1 worm cellular context compared by ENCODE assay signal in genomic region chrII:5708154-5708553, ce11.
TF ChIP-seq lines count a peak whose summit lies in the region.

No protein-coding gene starts in this region.

TF ChIP-seq in whole organism, L2 larva, 48 proteins besides CTCF, POLR2A, EP300 and RAD21 (continued from another document):
- TF ChIP-seq lin-13 (GFP tag; optimal IDR thresholded peaks at IDR 0.05; lab: Kevin White, UChicago) (no peak), aly-2 (tag; optimal IDR thresholded peaks at IDR 0.05; lab: Kevin White, UChicago) (no peak), skn-1 (tag; optimal IDR thresholded peaks at IDR 0.05; lab: Kevin White, UChicago) (no peak), gmeb-1 (tag; optimal IDR thresholded peaks at IDR 0.05; lab: Kevin White, UChicago) (no peak), C34F6.9 (tag; optimal IDR thresholded peaks at IDR 0.05; lab: Kevin White, UChicago) (peak; percentile 28)
TF ChIP-seq in whole organism, L2 larva: peak in this region for 4.
